Fruit fly (Drosophila melanogaster): ENCODE measurements around the gene scrt.

The scrt gene

DNA sequence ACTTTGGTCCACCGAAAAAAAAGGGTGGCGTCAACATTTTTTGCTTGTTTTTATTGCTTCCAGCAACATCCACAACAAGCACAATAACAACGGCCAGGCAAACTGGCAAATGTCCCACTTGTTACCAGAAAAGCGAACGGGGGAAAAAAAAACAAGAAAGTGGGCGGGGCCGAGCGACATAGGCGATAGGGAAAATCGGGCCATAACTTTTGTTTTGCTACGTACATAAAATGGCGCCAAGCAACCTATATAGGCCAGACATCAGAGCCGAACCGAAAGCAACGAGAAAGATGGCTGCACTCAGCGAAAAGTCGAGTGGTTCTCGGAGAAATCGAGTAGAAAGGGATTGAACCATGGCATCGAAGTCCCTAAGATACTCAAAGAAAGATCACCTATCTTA lies 23.6 kb downstream of the scrt start:
- TF ChIP-seq br (GFP tag; optimal IDR thresholded peaks at IDR 0.05) (no peak), Abd-B (GFP tag; optimal IDR thresholded peaks at IDR 0.05) (no peak), tai (GFP tag; optimal IDR thresholded peaks at IDR 0.05) (no peak), dl (GFP tag; optimal IDR thresholded peaks at IDR 0.05; ENCODE audit: insufficient read depth in 1 of 2, partially characterized antibody in 2 of 2) (no peak), Myc (optimal IDR thresholded peaks at IDR 0.05) (no peak), Jra (GFP tag; optimal IDR thresholded peaks at IDR 0.05) (no peak), CG9705 (GFP tag; optimal IDR thresholded peaks at IDR 0.05) (no peak), Dfd (GFP tag; optimal IDR thresholded peaks at IDR 0.05) (no peak), Dif (GFP tag; optimal IDR thresholded peaks at IDR 0.05; ENCODE audit: partially characterized antibody) (no peak), CrebA (GFP tag; optimal IDR thresholded peaks at IDR 0.05; ENCODE audit: borderline replicate concordance) (no peak), GATAd (GFP tag; optimal IDR thresholded peaks at IDR 0.05) (no peak), rgr (GFP tag; optimal IDR thresholded peaks at IDR 0.05) (no peak), sv (GFP tag; optimal IDR thresholded peaks at IDR 0.05) (no peak), Sp1 (GFP tag; optimal IDR thresholded peaks at IDR 0.05) (no peak), woc (GFP tag; optimal IDR thresholded peaks at IDR 0.05) (no peak), Hr78 (GFP tag; optimal IDR thresholded peaks at IDR 0.05) (no peak)

DNA sequence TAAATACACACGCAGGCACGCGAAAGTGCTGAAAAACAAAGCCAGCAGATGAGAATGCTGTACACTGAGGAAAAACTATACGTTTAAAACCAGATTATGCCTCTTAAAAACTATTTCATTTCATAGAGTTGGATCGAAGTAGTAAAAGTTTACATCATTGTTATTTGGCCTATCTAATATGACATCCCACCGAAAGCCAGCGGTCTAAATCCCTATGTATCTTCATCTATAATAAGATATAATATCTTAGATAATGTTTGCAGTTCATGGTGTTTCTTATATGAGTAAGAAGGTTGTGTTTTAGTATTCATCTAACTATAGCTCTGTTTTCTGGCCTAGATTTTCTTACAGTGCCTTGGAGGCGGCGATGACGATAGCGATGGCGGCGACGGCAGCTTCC lies 26.4 kb downstream of the scrt start:
- TF ChIP-seq fru (GFP tag; optimal IDR thresholded peaks at IDR 0.05) (no peak), CG9705 (GFP tag; optimal IDR thresholded peaks at IDR 0.05) (no peak), foxo (GFP tag; optimal IDR thresholded peaks at IDR 0.05) (no peak), Rel (GFP tag; optimal IDR thresholded peaks at IDR 0.05) (no peak), Rel (tag; optimal IDR thresholded peaks at IDR 0.05) (no peak), Myc (optimal IDR thresholded peaks at IDR 0.05) (no peak), dsf (GFP tag; optimal IDR thresholded peaks at IDR 0.05; ENCODE audit: borderline replicate concordance) (no peak), br (GFP tag; optimal IDR thresholded peaks at IDR 0.05) (no peak)

DNA sequence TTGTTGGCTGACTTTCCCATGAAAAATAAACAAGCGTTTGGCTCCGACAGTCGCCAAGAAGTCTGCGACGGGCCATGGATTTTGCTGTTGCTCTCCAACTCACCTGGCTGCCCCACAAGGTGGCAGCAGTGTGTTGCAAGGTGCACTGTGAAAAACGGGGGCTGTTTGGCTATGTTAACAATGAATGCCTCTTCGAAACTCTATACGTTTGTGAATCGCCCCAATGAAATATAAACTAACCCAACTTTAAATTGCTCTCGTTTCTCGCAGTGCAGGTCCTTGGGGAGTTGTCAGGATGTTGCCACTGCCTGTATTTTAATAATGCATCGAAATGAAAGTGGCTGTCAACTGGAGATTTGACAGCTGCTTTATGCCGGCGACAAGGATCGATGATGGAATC lies 30.7 kb downstream of the scrt start:
- TF ChIP-seq CG32264 (GFP tag; optimal IDR thresholded peaks at IDR 0.05): no peak
- no peak for TF ChIP-seq OdsH (GFP tag; optimal IDR thresholded peaks at IDR 0.05)
- no peak for TF ChIP-seq GATAd (GFP tag; optimal IDR thresholded peaks at IDR 0.05)
- no peak for TF ChIP-seq lola (GFP tag; optimal IDR thresholded peaks at IDR 0.05)
- TF ChIP-seq tai (GFP tag; optimal IDR thresholded peaks at IDR 0.05): no peak
- TF ChIP-seq HLH106 (tag; optimal IDR thresholded peaks at IDR 0.05): no peak
- no peak for TF ChIP-seq dsf (GFP tag; optimal IDR thresholded peaks at IDR 0.05; ENCODE audit: borderline replicate concordance)
- no peak for TF ChIP-seq woc (GFP tag; optimal IDR thresholded peaks at IDR 0.05)
- no peak for TF ChIP-seq foxo (GFP tag; optimal IDR thresholded peaks at IDR 0.05)
- no peak for TF ChIP-seq sage (GFP tag; optimal IDR thresholded peaks at IDR 0.05)
- no peak for TF ChIP-seq Jra (GFP tag; optimal IDR thresholded peaks at IDR 0.05)
- no peak for TF ChIP-seq N (GFP tag; optimal IDR thresholded peaks at IDR 0.05)
- TF ChIP-seq pan (optimal IDR thresholded peaks at IDR 0.05): no peak
- TF ChIP-seq Abd-B (GFP tag; optimal IDR thresholded peaks at IDR 0.05): no peak
- no peak for TF ChIP-seq Vsx2 (GFP tag; optimal IDR thresholded peaks at IDR 0.05; ENCODE audit: partially characterized antibody)
- no peak for TF ChIP-seq Rel (GFP tag; optimal IDR thresholded peaks at IDR 0.05)
- no peak for TF ChIP-seq Rel (tag; optimal IDR thresholded peaks at IDR 0.05)
- TF ChIP-seq Hnf4 (GFP tag; optimal IDR thresholded peaks at IDR 0.05): no peak
- no peak for TF ChIP-seq dmrt93B (GFP tag; optimal IDR thresholded peaks at IDR 0.05)

DNA sequence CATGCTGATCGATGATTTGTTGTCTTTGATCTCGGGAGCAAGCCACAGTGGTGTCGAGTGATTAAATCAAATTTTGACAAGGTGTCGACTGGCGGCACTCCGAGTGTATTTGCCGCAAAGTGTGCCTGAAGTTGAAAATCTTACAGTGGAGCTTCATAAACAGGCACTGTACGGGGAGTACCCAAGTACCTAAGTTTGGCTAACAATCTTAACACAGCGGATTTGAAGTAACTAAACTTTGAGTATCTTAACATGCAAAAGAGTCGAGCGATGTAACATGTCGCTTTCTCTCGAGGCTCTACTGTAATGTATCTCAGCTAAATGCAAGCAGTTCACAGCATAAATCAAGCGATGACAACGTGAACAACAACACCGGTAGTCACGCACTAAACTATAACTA lies 33.1 kb downstream of the scrt start:
- TF ChIP-seq lola (GFP tag; optimal IDR thresholded peaks at IDR 0.05) (no peak), tai (GFP tag; optimal IDR thresholded peaks at IDR 0.05) (no peak), dsf (GFP tag; optimal IDR thresholded peaks at IDR 0.05; ENCODE audit: borderline replicate concordance) (no peak), Sp1 (GFP tag; optimal IDR thresholded peaks at IDR 0.05) (no peak)

DNA sequence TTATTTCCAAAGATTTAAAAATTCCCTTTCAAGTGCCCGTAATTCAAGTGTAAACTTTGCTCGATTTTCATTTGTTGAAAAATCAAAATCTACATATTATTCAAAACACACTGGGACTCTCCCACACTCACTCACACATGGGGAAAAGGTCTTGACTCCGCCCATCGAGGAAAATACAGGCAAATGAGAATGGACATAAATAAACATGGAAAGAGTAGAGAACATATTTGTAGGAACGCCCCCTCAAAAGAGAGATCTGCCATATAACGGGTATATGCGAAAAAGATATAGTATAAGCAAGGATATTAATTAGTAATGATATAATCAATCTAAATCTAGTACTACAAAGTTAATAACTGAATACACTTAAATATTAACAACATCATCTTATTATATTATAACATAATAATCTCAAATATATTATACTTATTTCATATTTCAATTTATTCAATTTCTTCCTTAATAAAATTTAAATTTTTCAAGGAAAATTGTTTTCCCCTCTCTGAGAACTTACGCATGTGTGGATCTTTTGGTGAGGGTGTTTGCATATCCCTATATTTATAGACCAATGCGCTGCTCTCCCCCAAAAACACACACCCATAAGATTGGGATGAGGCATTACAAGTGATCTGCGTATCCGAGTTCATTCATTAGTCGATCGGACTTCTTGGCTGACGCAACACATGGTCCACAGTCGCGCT lies 34.7 kb downstream of the scrt start, which contains the start of gene FoxL1:
Gene FoxL1, plus strand, starts transcription at position 651 of the 701 bp plus-strand sequence.
- no peak for TF ChIP-seq Hr83 (GFP tag; optimal IDR thresholded peaks at IDR 0.05; ENCODE audit: poor library complexity, severe bottlenecking)
- no peak for TF ChIP-seq psq (GFP tag; optimal IDR thresholded peaks at IDR 0.05)
